Fruit fly (Drosophila melanogaster) whole organism, embryonic: ENCODE results near the gene crq.

Experiments used
- Abd-B ChIP-seq: fragments of 200-800 bp; sonication (Bioruptor generic); optimal IDR thresholded peaks from 2 replicates; lab custom pipeline; 2018; ENCODE audit warnings: missing biosample characterization, mild to moderate bottlenecking, missing genetic modification characterization, moderate library complexity
- Adf1 ChIP-seq: fragments of 200-800 bp; sonication (Bioruptor generic); IDR thresholded peaks from 2 replicates; pipeline ENCODE4 v1.3.6; 2022; ENCODE audit warnings: missing biosample characterization, missing genetic modification characterization
- Atf6 ChIP-seq: fragments of 200-800 bp; sonication (Bioruptor generic); IDR thresholded peaks from 2 replicates; pipeline ENCODE4 v1.3.6; 2022; ENCODE audit warnings: missing biosample characterization, missing genetic modification characterization
- BEAF-32 ChIP-seq: fragments of 200-800 bp; sonication (Bioruptor generic); optimal IDR thresholded peaks from 3 replicates; lab custom pipeline; 2017; ENCODE audit warnings: missing biosample characterization, missing genetic modification characterization, mild to moderate bottlenecking, moderate library complexity, missing genetic modification reagents
- CG10147 ChIP-seq: fragments of 200-800 bp; sonication (Bioruptor generic); optimal IDR thresholded peaks from 2 replicates; lab custom pipeline; 2019; ENCODE audit warnings: missing biosample characterization, mild to moderate bottlenecking, missing genetic modification characterization, moderate library complexity
- CG10274 ChIP-seq: fragments of 200-800 bp; sonication (Bioruptor generic); optimal IDR thresholded peaks from 3 replicates; lab custom pipeline; 2017; ENCODE audit warnings: missing biosample characterization, mild to moderate bottlenecking, missing genetic modification characterization
- CG11456 ChIP-seq: fragments of 200-800 bp; sonication (Bioruptor generic); IDR thresholded peaks from 3 replicates; pipeline ENCODE4 v1.3.6; 2022; ENCODE audit warnings: missing biosample characterization, missing genetic modification characterization
- CG11504 ChIP-seq: fragments of 200-800 bp; sonication (Bioruptor generic); optimal IDR thresholded peaks from 3 replicates; lab custom pipeline; 2019; ENCODE audit warnings: missing biosample characterization, mild to moderate bottlenecking, missing genetic modification characterization, moderate library complexity
- CG12071 ChIP-seq: fragments of 200-800 bp; sonication (Bioruptor generic); optimal IDR thresholded peaks from 3 replicates; lab custom pipeline; 2018; ENCODE audit warnings: missing biosample characterization, mild to moderate bottlenecking, missing genetic modification characterization
- CG12299 ChIP-seq: fragments of 200-800 bp; sonication (Bioruptor generic); optimal IDR thresholded peaks from 2 replicates; lab custom pipeline; 2018; ENCODE audit warnings: missing biosample characterization, mild to moderate bottlenecking, missing genetic modification characterization
- CG12659 ChIP-seq: fragments of 200-800 bp; sonication (Bioruptor generic); optimal IDR thresholded peaks from 3 replicates; lab custom pipeline; 2017; ENCODE audit warnings: mild to moderate bottlenecking, missing biosample characterization, missing genetic modification reagents, missing genetic modification characterization
- CG13775 ChIP-seq: fragments of 200-800 bp; sonication (Bioruptor generic); optimal IDR thresholded peaks from 3 replicates; lab custom pipeline; 2017; ENCODE audit warnings: missing biosample characterization, mild to moderate bottlenecking, missing genetic modification characterization
- CG14710 ChIP-seq: fragments of 200-800 bp; sonication (Bioruptor generic); optimal IDR thresholded peaks from 3 replicates; lab custom pipeline; 2019; ENCODE audit warnings: missing biosample characterization, mild to moderate bottlenecking, missing genetic modification characterization, moderate library complexity
- CG17912 ChIP-seq: fragments of 200-800 bp; sonication (Bioruptor generic); optimal IDR thresholded peaks from 2 replicates; lab custom pipeline; 2018; ENCODE audit warnings: missing biosample characterization, mild to moderate bottlenecking, missing genetic modification characterization
- CG1792 ChIP-seq: fragments of 200-800 bp; sonication (Bioruptor generic); optimal IDR thresholded peaks from 2 replicates; lab custom pipeline; 2016; ENCODE audit warnings: missing biosample characterization, missing genetic modification characterization
- CG18011 ChIP-seq: fragments of 200-800 bp; sonication (Bioruptor generic); optimal IDR thresholded peaks from 2 replicates; lab custom pipeline; 2017; ENCODE audit warnings: missing biosample characterization, missing genetic modification characterization, mild to moderate bottlenecking, moderate library complexity, missing genotype
- CG1832 ChIP-seq: fragments of 200-800 bp; sonication (Bioruptor generic); optimal IDR thresholded peaks from 2 replicates; lab custom pipeline; 2017; ENCODE audit warnings: missing biosample characterization, mild to moderate bottlenecking, missing genetic modification characterization, inconsistent platforms
- CG18764 ChIP-seq: fragments of 200-800 bp; sonication (Bioruptor generic); optimal IDR thresholded peaks from 3 replicates; lab custom pipeline; 2016; ENCODE audit warnings: missing biosample characterization, missing genetic modification characterization
- CG34224 ChIP-seq: fragments of 200-800 bp; sonication (Bioruptor generic); IDR thresholded peaks from 3 replicates; pipeline ENCODE4 v1.3.6; 2022; ENCODE audit warnings: missing biosample characterization, missing genetic modification characterization; ENCODE audit not compliant: partially characterized antibody
- CG4404 ChIP-seq: fragments of 200-800 bp; sonication (Bioruptor generic); IDR thresholded peaks from 2 replicates; pipeline ENCODE4 v1.3.6; 2022; ENCODE audit warnings: missing biosample characterization, missing genetic modification characterization
- CG4424 ChIP-seq: fragments of 200-800 bp; sonication (Bioruptor generic); optimal IDR thresholded peaks from 3 replicates; lab custom pipeline; 2016; ENCODE audit warnings: missing biosample characterization, missing genetic modification characterization
- CG8290 ChIP-seq, 3 experiments: fragments of 200-800 bp; sonication (Bioruptor generic); optimal IDR thresholded peaks; 2 replicates each; lab custom pipeline; 2016 to 2019; ENCODE audit warnings: missing biosample characterization in 3 of 3, missing genetic modification characterization in 3 of 3, mild to moderate bottlenecking in 2 of 3, moderate library complexity in 1 of 3
- CG8359 ChIP-seq: fragments of 200-800 bp; sonication (Bioruptor generic); optimal IDR thresholded peaks from 2 replicates; lab custom pipeline; 2017; ENCODE audit warnings: missing biosample characterization, mild to moderate bottlenecking, missing genetic modification characterization, borderline replicate concordance
- Doc3 ChIP-seq: fragments of 200-800 bp; sonication (Bioruptor generic); IDR thresholded peaks from 3 replicates; pipeline ENCODE4 v1.3.6; 2022; ENCODE audit warnings: missing biosample characterization, missing genetic modification characterization; ENCODE audit not compliant: partially characterized antibody
- Drgx ChIP-seq: fragments of 200-800 bp; sonication (Bioruptor generic); IDR thresholded peaks from 2 replicates; pipeline ENCODE4 v1.3.6; 2022; ENCODE audit warnings: missing biosample characterization, missing genetic modification characterization
- Fer3 ChIP-seq: fragments of 200-800 bp; sonication (Bioruptor generic); optimal IDR thresholded peaks from 2 replicates; lab custom pipeline; 2018; ENCODE audit warnings: missing biosample characterization, mild to moderate bottlenecking, missing genetic modification characterization, moderate library complexity
- HmgZ ChIP-seq: fragments of 200-800 bp; sonication (Bioruptor generic); optimal IDR thresholded peaks from 2 replicates; lab custom pipeline; 2018; ENCODE audit warnings: missing biosample characterization, mild to moderate bottlenecking, missing genetic modification characterization
- Hr78 ChIP-seq, 2 experiments: fragments of 200-800 bp in 1 of 2; fragments of >200 bp in 1 of 2; sonication (Bioruptor generic) in 1 of 2; optimal IDR thresholded peaks; 2 replicates each; lab custom pipeline; 2017 to 2019; ENCODE audit warnings: missing biosample characterization in 2 of 2, missing genetic modification characterization in 2 of 2, mild to moderate bottlenecking in 1 of 2, moderate library complexity in 1 of 2
- Max ChIP-seq: fragments of 200-800 bp; sonication (Bioruptor generic); optimal IDR thresholded peaks from 2 replicates; lab custom pipeline; 2016; ENCODE audit warnings: missing biosample characterization, mild to moderate bottlenecking, missing genetic modification characterization
- Myb ChIP-seq: fragments of 200-800 bp; sonication (Bioruptor generic); optimal IDR thresholded peaks from 2 replicates; lab custom pipeline; 2016; ENCODE audit warnings: missing biosample characterization, missing genetic modification characterization
- Poxn ChIP-seq: fragments of 200-800 bp; sonication (Bioruptor generic); IDR thresholded peaks from 2 replicates; pipeline ENCODE4 v1.3.6; 2022; ENCODE audit warnings: missing biosample characterization, missing genetic modification characterization
- Rx ChIP-seq: fragments of 200-800 bp; sonication (Bioruptor generic); IDR thresholded peaks from 2 replicates; pipeline ENCODE4 v1.3.6; 2022; ENCODE audit warnings: missing biosample characterization, missing genetic modification characterization
- Ssrp ChIP-seq: fragments of 200-800 bp; sonication (Bioruptor generic); optimal IDR thresholded peaks from 2 replicates; lab custom pipeline; 2018; ENCODE audit warnings: missing biosample characterization, mild to moderate bottlenecking, missing genetic modification characterization, moderate library complexity
- ara ChIP-seq: fragments of 200-800 bp; sonication (Bioruptor generic); IDR thresholded peaks from 2 replicates; pipeline ENCODE4 v1.3.6; 2022; ENCODE audit warnings: missing biosample characterization, missing genetic modification characterization
- ato ChIP-seq: fragments of 200-800 bp; sonication (Bioruptor generic); IDR thresholded peaks from 2 replicates; pipeline ENCODE4 v1.3.6; 2022; ENCODE audit warnings: missing biosample characterization, missing genetic modification characterization; ENCODE audit not compliant: partially characterized antibody
- chinmo ChIP-seq: fragments of 200-800 bp; sonication (Bioruptor generic); IDR thresholded peaks from 4 replicates; pipeline ENCODE4 v1.3.6; 2022; ENCODE audit warnings: missing biosample characterization, missing genetic modification characterization; ENCODE audit not compliant: partially characterized antibody
- chn ChIP-seq: fragments of 200-800 bp; sonication (Bioruptor generic); optimal IDR thresholded peaks from 2 replicates; lab custom pipeline; 2016; ENCODE audit warnings: missing biosample characterization, missing genetic modification characterization
- corto ChIP-seq: fragments of 200-800 bp; sonication (Bioruptor generic); optimal IDR thresholded peaks from 2 replicates; lab custom pipeline; 2016; ENCODE audit warnings: missing biosample characterization, mild to moderate bottlenecking, missing genetic modification characterization, moderate library complexity
- croc ChIP-seq: fragments of 200-800 bp; sonication (Bioruptor generic); conservative IDR thresholded peaks from 3 replicates; pipeline ENCODE4 v1.3.6; 2022; ENCODE audit warnings: missing biosample characterization, missing genetic modification characterization
- ems ChIP-seq: fragments of 200-800 bp; sonication (Bioruptor generic); optimal IDR thresholded peaks from 3 replicates; lab custom pipeline; 2016; ENCODE audit warnings: missing biosample characterization, missing genetic modification characterization
- eve ChIP-seq, 2 experiments: fragments of >200 bp; optimal IDR thresholded peaks; 2 replicates each; lab custom pipeline; 2017; ENCODE audit warnings: missing biosample characterization in 2 of 2, missing genetic modification characterization in 2 of 2
- fd64A ChIP-seq: fragments of 200-800 bp; sonication (Bioruptor generic); optimal IDR thresholded peaks from 3 replicates; lab custom pipeline; 2018; ENCODE audit warnings: missing biosample characterization, mild to moderate bottlenecking, missing genetic modification characterization
- hth ChIP-seq: fragments of >200 bp; optimal IDR thresholded peaks from 2 replicates; lab custom pipeline; 2017; ENCODE audit warnings: inconsistent platforms
- nerfin-1 ChIP-seq: fragments of 200-800 bp; sonication (Bioruptor generic); optimal IDR thresholded peaks from 3 replicates; lab custom pipeline; 2019; ENCODE audit warnings: missing biosample characterization, mild to moderate bottlenecking, missing genetic modification characterization, moderate library complexity
- sima ChIP-seq: fragments of 200-800 bp; sonication (Bioruptor generic); optimal IDR thresholded peaks from 2 replicates; lab custom pipeline; 2016; ENCODE audit warnings: missing biosample characterization, missing genetic modification characterization
- slbo ChIP-seq: fragments of 200-800 bp; sonication (Bioruptor generic); IDR thresholded peaks from 2 replicates; pipeline ENCODE4 v1.3.6; 2022; ENCODE audit warnings: missing biosample characterization, missing genetic modification characterization
- trh ChIP-seq: fragments of 200-800 bp; sonication (Bioruptor generic); optimal IDR thresholded peaks from 2 replicates; lab custom pipeline; 2016; ENCODE audit warnings: missing biosample characterization, missing genetic modification characterization
- tup ChIP-seq: fragments of 200-800 bp; sonication (Bioruptor generic); optimal IDR thresholded peaks from 2 replicates; lab custom pipeline; 2016; ENCODE audit warnings: missing biosample characterization, mild to moderate bottlenecking, missing genetic modification characterization, moderate library complexity
- z ChIP-seq: fragments of 200-800 bp; sonication (Bioruptor generic); IDR thresholded peaks from 3 replicates; pipeline ENCODE4 v1.3.6; 2022; ENCODE audit warnings: missing biosample characterization, missing genetic modification characterization

Gene crq

DNA sequence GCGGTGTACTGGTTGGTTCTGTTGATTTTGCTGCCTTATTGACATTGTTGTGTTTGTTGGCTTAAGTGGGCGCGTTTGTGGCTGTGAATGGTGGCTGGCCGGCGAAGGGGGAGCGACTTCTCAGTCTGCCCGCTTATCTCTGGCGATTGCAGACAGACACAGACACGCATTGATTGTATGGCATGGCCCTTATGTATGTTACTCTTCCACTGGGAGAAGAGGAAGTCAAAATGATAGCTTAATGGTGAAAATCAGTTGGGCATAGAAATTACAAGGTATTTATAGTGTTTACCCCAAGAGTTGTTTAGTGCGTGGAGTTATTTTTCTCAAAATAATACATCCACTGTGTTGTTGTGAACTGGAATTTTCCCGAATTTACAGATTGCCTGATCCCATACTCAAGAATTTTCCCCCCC, 33.0 kb upstream of the crq start (continued):
- TF ChIP-seq fd64A (peak; percentile 96), CG12299 (tag; lab: Kevin White, UChicago) (peak; percentile 91), CG8290 (GFP tag; optimal IDR thresholded peaks at IDR 0.05; lab: Kevin White, UChicago) (peak; percentile 88), CG8290 (tag; optimal IDR thresholded peaks at IDR 0.05; lab: Kevin White, UChicago) (peak; percentile 96), CG13775 (GFP tag; lab: Kevin White, UChicago) (peak; percentile 68), Abd-B (GFP tag; lab: Kevin White, UChicago) (no peak), CG10274 (peak; percentile 77), CG18011 (GFP tag; lab: Kevin White, UChicago) (peak; percentile 59), CG11456 (GFP tag; lab: Robert Waterston, UW) (peak; percentile 76; the same call in 2 of the 3 replicates), CG8359 (GFP tag; lab: Kevin White, UChicago) (peak; percentile 84), corto (GFP tag; lab: Kevin White, UChicago) (peak; percentile 28), sima (GFP tag; lab: Kevin White, UChicago) (peak; percentile 46), Rx (GFP tag; lab: Robert Waterston, UW) (peak; percentile 64), CG17912 (GFP tag; lab: Kevin White, UChicago) (peak; percentile 98), ara (GFP tag; lab: Robert Waterston, UW) (peak; percentile 87), Adf1 (GFP tag; lab: Robert Waterston, UW) (peak; percentile 59; the same call in 1 of the 2 replicates), CG1792 (GFP tag; lab: Kevin White, UChicago) (peak; percentile 96), nerfin-1 (tag; lab: Kevin White, UChicago) (peak; percentile 78), Myb (GFP tag; lab: Kevin White, UChicago) (peak; percentile 72), z (GFP tag; lab: Robert Waterston, UW) (peak; percentile 78), eve (GFP tag; optimal IDR thresholded peaks at IDR 0.05; lab: Kevin White, UChicago) (peak in 1 of 2 experiments; percentile 92), CG1832 (GFP tag; lab: Kevin White, UChicago) (peak; percentile 48), hth (no peak), chn (GFP tag; lab: Kevin White, UChicago) (peak; percentile 78), CG12071 (GFP tag; lab: Kevin White, UChicago) (peak; percentile 97), Ssrp (tag; lab: Kevin White, UChicago) (peak; percentile 18), CG18764 (GFP tag; lab: Kevin White, UChicago) (peak; percentile 89), Hr78 (GFP tag; optimal IDR thresholded peaks at IDR 0.05; lab: Kevin White, UChicago) (peak in 1 of 2 experiments; percentile 83), CG14710 (peak; percentile 75), CG11504 (tag; lab: Kevin White, UChicago) (peak; percentile 76), Atf6 (GFP tag; lab: Robert Waterston, UW) (peak; percentile 90), CG4404 (GFP tag; lab: Robert Waterston, UW) (no peak), ems (GFP tag; lab: Kevin White, UChicago) (peak; percentile 86), Max (GFP tag; lab: Kevin White, UChicago) (peak; percentile 78), CG12659 (GFP tag; lab: Kevin White, UChicago) (peak; percentile 89), Doc3 (GFP tag; lab: Robert Waterston, UW) (no peak), CG4424 (GFP tag; lab: Kevin White, UChicago) (peak; percentile 81), croc (GFP tag; lab: Robert Waterston, UW) (peak; percentile 30; the same call in 1 of the 3 replicates), tup (GFP tag; lab: Kevin White, UChicago) (peak; percentile 93), Fer3 (tag; lab: Kevin White, UChicago) (peak; percentile 81), Drgx (GFP tag; lab: Robert Waterston, UW) (peak; percentile 46), BEAF-32 (no peak), CG10147 (GFP tag; lab: Kevin White, UChicago) (peak; percentile 61), HmgZ (tag; lab: Kevin White, UChicago) (peak; percentile 95), CG34224 (GFP tag; lab: Robert Waterston, UW) (no peak), slbo (GFP tag; lab: Robert Waterston, UW) (peak; percentile 60), Poxn (no peak), ato (no peak), trh (GFP tag; lab: Kevin White, UChicago) (peak; percentile 92), chinmo (0 out of 4 replicates have a peak, but pooled peaks have one; percentile 27)
